Worm (Caenorhabditis elegans): ENCODE measurements around the gene nlp-26.

The nlp-26 gene

ce11 chrV:19629544-19629943 is 16.3 kb downstream of the nlp-26 start:
- TF ChIP-seq unc-3 (GFP tag; conservative IDR thresholded peaks at IDR 0.05) (peak; percentile 11; the same call in 1 of the 2 replicates), unc-3 (tag; optimal IDR thresholded peaks at IDR 0.05) (no peak), ttx-3 (tag; optimal IDR thresholded peaks at IDR 0.05) (no peak), npax-4 (tag; optimal IDR thresholded peaks at IDR 0.05) (no peak), zip-5 (tag; optimal IDR thresholded peaks at IDR 0.05) (no peak), lim-6 (tag; optimal IDR thresholded peaks at IDR 0.05) (no peak)

DNA sequence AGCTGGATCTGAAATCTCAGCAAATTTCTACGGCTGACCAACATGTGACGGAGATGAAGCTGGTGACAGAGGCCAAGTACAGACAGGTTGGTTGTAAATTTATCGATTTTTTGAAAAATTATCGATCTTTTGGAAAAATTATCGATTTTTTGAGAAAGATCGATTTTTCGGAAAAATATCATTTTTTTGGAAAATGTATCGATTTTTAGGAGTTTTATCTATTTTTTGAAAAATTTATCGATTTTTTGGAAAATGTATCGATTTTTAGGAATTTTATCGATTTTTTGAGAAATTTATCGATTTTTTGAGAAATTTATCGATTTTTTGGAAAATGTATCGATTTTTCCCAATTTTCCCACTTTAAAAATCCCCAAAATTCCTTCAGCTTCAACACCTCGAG is 16.7 kb downstream of the nlp-26 start:
- TF ChIP-seq hlh-30 (tag; optimal IDR thresholded peaks at IDR 0.05; ENCODE audit: insufficient read depth), result no peak
- peak; percentile 98 for TF ChIP-seq ceh-48 (tag; optimal IDR thresholded peaks at IDR 0.05)

DNA sequence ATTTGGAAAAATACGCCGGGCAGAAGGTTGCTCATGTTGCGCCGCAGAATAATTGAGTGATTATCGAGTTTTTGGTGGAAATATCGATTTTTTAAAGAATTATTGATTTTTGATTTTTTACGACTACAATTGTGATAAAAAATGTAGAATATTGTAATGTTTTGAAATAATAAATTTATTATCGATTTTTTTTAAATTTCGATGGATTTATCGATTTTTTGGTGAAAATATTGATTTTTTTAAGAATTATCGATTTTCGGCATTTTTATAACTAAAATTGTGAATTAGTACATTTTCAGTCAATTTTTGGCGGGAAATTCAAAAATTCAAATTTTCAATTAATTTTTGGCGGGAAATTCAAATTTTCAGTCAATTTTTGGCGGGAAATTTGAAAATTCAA is 17.3 kb downstream of the nlp-26 start:
- TF ChIP-seq elt-2 (tag; optimal IDR thresholded peaks at IDR 0.05), result no peak
- TF ChIP-seq ceh-34 (tag; optimal IDR thresholded peaks at IDR 0.05), result no peak
- no peak for TF ChIP-seq hlh-8 (tag; optimal IDR thresholded peaks at IDR 0.05)
- no peak for TF ChIP-seq lim-6 (tag; optimal IDR thresholded peaks at IDR 0.05)
- no peak for TF ChIP-seq ets-4 (tag; optimal IDR thresholded peaks at IDR 0.05)
- no peak for TF ChIP-seq unc-55 (GFP tag; optimal IDR thresholded peaks at IDR 0.05)
- TF ChIP-seq elt-4 (tag; optimal IDR thresholded peaks at IDR 0.05), result no peak
- no peak for TF ChIP-seq ceh-18 (tag; optimal IDR thresholded peaks at IDR 0.05)
- no peak for TF ChIP-seq pqm-1 (tag; optimal IDR thresholded peaks at IDR 0.05)
- no peak for TF ChIP-seq pax-1 (tag; optimal IDR thresholded peaks at IDR 0.05)
- TF ChIP-seq F13H6.1 (tag; optimal IDR thresholded peaks at IDR 0.05), result no peak
- no peak for TF ChIP-seq dmd-4 (tag; optimal IDR thresholded peaks at IDR 0.05; ENCODE audit: borderline replicate concordance)
- no peak for TF ChIP-seq pros-1 (tag; optimal IDR thresholded peaks at IDR 0.05)
- no peak for TF ChIP-seq nhr-232 (tag; optimal IDR thresholded peaks at IDR 0.05)
- TF ChIP-seq ceh-22 (tag; optimal IDR thresholded peaks at IDR 0.05), result no peak
- TF ChIP-seq fkh-6 (tag; optimal IDR thresholded peaks at IDR 0.05), result no peak
- TF ChIP-seq ztf-16 (tag; optimal IDR thresholded peaks at IDR 0.05), result no peak
- no peak for TF ChIP-seq unc-3 (GFP tag; conservative IDR thresholded peaks at IDR 0.05)
- no peak for TF ChIP-seq unc-3 (tag; optimal IDR thresholded peaks at IDR 0.05)
- no peak for TF ChIP-seq ceh-9 (tag; optimal IDR thresholded peaks at IDR 0.05)

- TF ChIP-seq pros-1 (tag; optimal IDR thresholded peaks at IDR 0.05), result no peak
- no peak for TF ChIP-seq hlh-6 (tag; optimal IDR thresholded peaks at IDR 0.05)
- no peak for TF ChIP-seq pha-2 (tag; optimal IDR thresholded peaks at IDR 0.05)
- no peak for TF ChIP-seq ceh-45 (GFP tag; IDR thresholded peaks at IDR 0.05)
- no peak for TF ChIP-seq ceh-31 (tag; optimal IDR thresholded peaks at IDR 0.05)
- TF ChIP-seq unc-42 (tag; optimal IDR thresholded peaks at IDR 0.05), result no peak
- TF ChIP-seq K09A11.1 (tag; optimal IDR thresholded peaks at IDR 0.05; ENCODE audit: insufficient read depth), result no peak
- TF ChIP-seq ama-1 (optimal IDR thresholded peaks at IDR 0.05), result no peak
- no peak for TF ChIP-seq nhr-11 (tag; optimal IDR thresholded peaks at IDR 0.05)
- TF ChIP-seq pha-4 (tag; optimal IDR thresholded peaks at IDR 0.05), result no peak
- no peak for TF ChIP-seq pqm-1 (tag; optimal IDR thresholded peaks at IDR 0.05)
- TF ChIP-seq odd-2 (tag; optimal IDR thresholded peaks at IDR 0.05), result no peak
- no peak for TF ChIP-seq tbx-7 (tag; optimal IDR thresholded peaks at IDR 0.05)
- TF ChIP-seq sox-2 (GFP tag; IDR thresholded peaks at IDR 0.05), result no peak
- no peak for TF ChIP-seq dve-1 (tag; optimal IDR thresholded peaks at IDR 0.05)
- no peak for TF ChIP-seq lin-11 (tag; optimal IDR thresholded peaks at IDR 0.05)
Observed at ce11 chrV:19632546-19632945, 19.3 kb downstream of the nlp-26 start, which contains the start of gene Y43F8C.5. Gene Y43F8C.5 (minus strand): TSS chrV:19632646.
